Worm (Caenorhabditis elegans): ENCODE measurements around the gene fut-6.
A peak's percentile ranks its signal among the peaks of the same experiment; 100 is the strongest.

Gene fut-6

ce11 chrII:4698266-4698771 lies 42.6 kb upstream of the fut-6 start, which contains the start of the genes rpn-5 and scc-1 (continued):
- TF ChIP-seq rnt-1 (tag; optimal IDR thresholded peaks at IDR 0.05), result peak; percentile 77
- peak; percentile 100 for TF ChIP-seq skn-1 (tag; optimal IDR thresholded peaks at IDR 0.05)
- TF ChIP-seq fkh-8 (tag; optimal IDR thresholded peaks at IDR 0.05), result peak; percentile 12
- no peak for TF ChIP-seq nhr-237 (tag; optimal IDR thresholded peaks at IDR 0.05)
- peak; percentile 67 for TF ChIP-seq tbx-2 (tag; optimal IDR thresholded peaks at IDR 0.05)
- peak; percentile 42 for TF ChIP-seq nhr-77 (tag; optimal IDR thresholded peaks at IDR 0.05)
- no peak for TF ChIP-seq unc-62 (GFP tag; optimal IDR thresholded peaks at IDR 0.05)
- TF ChIP-seq mep-1 (tag; optimal IDR thresholded peaks at IDR 0.05), result peak; percentile 79
- TF ChIP-seq pag-3 (tag; optimal IDR thresholded peaks at IDR 0.05; ENCODE audit: borderline replicate concordance, insufficient read depth), result no peak
- peak; percentile 31 for TF ChIP-seq nhr-85 (tag)
- peak in 1 of 2 experiments; percentile 15 for TF ChIP-seq ztf-11 (tag; optimal IDR thresholded peaks at IDR 0.05)
- TF ChIP-seq egl-27 (tag; optimal IDR thresholded peaks at IDR 0.05), result no peak
- TF ChIP-seq isw-1 (GFP tag; IDR thresholded peaks at IDR 0.05), result peak; percentile 77
- TF ChIP-seq nhr-76 (tag; optimal IDR thresholded peaks at IDR 0.05), result no peak
- TF ChIP-seq ztf-4 (tag; optimal IDR thresholded peaks at IDR 0.05), result peak; percentile 17
- no peak for TF ChIP-seq alr-1 (tag; optimal IDR thresholded peaks at IDR 0.05; ENCODE audit: borderline replicate concordance)
- TF ChIP-seq lsy-2 (tag; optimal IDR thresholded peaks at IDR 0.05), result peak; percentile 99 to 100
- no peak for TF ChIP-seq nhr-12 (tag; optimal IDR thresholded peaks at IDR 0.05)
- TF ChIP-seq dsc-1 (tag; optimal IDR thresholded peaks at IDR 0.05), result peak; percentile 58
- peak; percentile 22; the same call in 1 of the 2 replicates for TF ChIP-seq ceh-88 (GFP tag; IDR thresholded peaks at IDR 0.05)
- no peak for TF ChIP-seq zag-1 (tag; optimal IDR thresholded peaks at IDR 0.05)
- no peak for TF ChIP-seq mab-9 (GFP tag; IDR thresholded peaks at IDR 0.05)
- TF ChIP-seq fkh-4 (tag; optimal IDR thresholded peaks at IDR 0.05; ENCODE audit: borderline replicate concordance), result no peak
- TF ChIP-seq grh-1 (GFP tag; IDR thresholded peaks at IDR 0.05), result no peak
- TF ChIP-seq ets-5 (GFP tag; IDR thresholded peaks at IDR 0.05), result no peak
- TF ChIP-seq pqm-1 (tag; optimal IDR thresholded peaks at IDR 0.05), result no peak
- TF ChIP-seq dpl-1 (GFP tag; optimal IDR thresholded peaks at IDR 0.05), result peak; percentile 91 to 95 (median 91)
- TF ChIP-seq nhr-84 (tag; optimal IDR thresholded peaks at IDR 0.05), result no peak
- TF ChIP-seq lin-35 (GFP tag; optimal IDR thresholded peaks at IDR 0.05), result peak; percentile 92 to 97
- TF ChIP-seq sup-37 (GFP tag; optimal IDR thresholded peaks at IDR 0.05), result no peak
- TF ChIP-seq lin-15B (tag; optimal IDR thresholded peaks at IDR 0.05), result peak; percentile 66
- no peak for TF ChIP-seq unc-98 (GFP tag; IDR thresholded peaks at IDR 0.05)
- TF ChIP-seq unc-86 (tag; optimal IDR thresholded peaks at IDR 0.05), result peak; percentile 45
- no peak for TF ChIP-seq hlh-17 (GFP tag; optimal IDR thresholded peaks at IDR 0.05; ENCODE audit: borderline replicate concordance)
- peak in 2 of 3 experiments; percentile 59 to 81 for TF ChIP-seq ceh-82 (tag; optimal IDR thresholded peaks at IDR 0.05)
- TF ChIP-seq nhr-47 (tag; optimal IDR thresholded peaks at IDR 0.05), result peak; percentile 75
- peak; percentile 44 for TF ChIP-seq F16B12.6 (tag; optimal IDR thresholded peaks at IDR 0.05)
- peak; percentile 63 for TF ChIP-seq lin-14 (GFP tag; optimal IDR thresholded peaks at IDR 0.05)
- TF ChIP-seq hlh-4 (tag; optimal IDR thresholded peaks at IDR 0.05), result no peak
- TF ChIP-seq jun-1 (tag; optimal IDR thresholded peaks at IDR 0.05), result peak; percentile 10
- no peak for TF ChIP-seq aly-2 (tag; optimal IDR thresholded peaks at IDR 0.05)
- TF ChIP-seq snu-23 (GFP tag; optimal IDR thresholded peaks at IDR 0.05), result peak; percentile 77

DNA sequence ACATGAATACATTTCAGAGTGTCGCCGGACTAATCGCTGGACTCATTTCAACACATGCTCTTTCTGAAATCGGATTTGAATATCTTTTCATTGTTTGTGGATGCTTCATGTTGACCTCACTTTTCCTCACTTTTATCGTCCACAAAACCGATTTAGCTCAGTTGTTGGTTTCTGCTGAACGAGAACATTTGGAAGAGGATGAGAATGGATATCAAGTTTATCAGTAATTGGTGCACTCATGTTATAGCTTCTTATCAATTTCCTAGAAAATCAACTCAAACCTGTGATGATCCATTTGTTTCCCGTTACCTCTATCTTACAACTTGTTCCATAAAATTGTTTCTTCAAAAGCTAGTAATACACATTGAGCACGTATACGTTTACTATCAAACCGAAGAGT lies 40.3 kb upstream of the fut-6 start:
- TF ChIP-seq nhr-85 (tag) (peak; percentile 14), nhr-237 (tag; optimal IDR thresholded peaks at IDR 0.05) (no peak), lir-3 (tag; optimal IDR thresholded peaks at IDR 0.05; ENCODE audit: poor library complexity) (no peak), aly-2 (tag; optimal IDR thresholded peaks at IDR 0.05) (peak; percentile 40)
